Fruit fly (Drosophila melanogaster): Measurements from ENCODE around the gene Akh.

The Akh gene

dm6 chr3L:4169957-4170651 is 28.8 kb downstream of the Akh start, which contains the start of gene Ero1L (continued):
- TF ChIP-seq sc (optimal IDR thresholded peaks at IDR 0.05) (no peak), sc (GFP tag; optimal IDR thresholded peaks at IDR 0.05) (no peak), luna (GFP tag; optimal IDR thresholded peaks at IDR 0.05) (no peak), CG12155 (GFP tag; optimal IDR thresholded peaks at IDR 0.05) (no peak), CG3407 (GFP tag; optimal IDR thresholded peaks at IDR 0.05) (no peak), dmrt11E (tag; optimal IDR thresholded peaks at IDR 0.05) (no peak), ems (GFP tag; optimal IDR thresholded peaks at IDR 0.05) (no peak), Hmr (GFP tag; optimal IDR thresholded peaks at IDR 0.05) (peak; percentile 26), CG12071 (GFP tag; optimal IDR thresholded peaks at IDR 0.05) (peak; percentile 2), crol (GFP tag; IDR thresholded peaks at IDR 0.05) (no peak), CG4404 (GFP tag; IDR thresholded peaks at IDR 0.05) (no peak), NC2α (GFP tag; optimal IDR thresholded peaks at IDR 0.05) (no peak), slbo (GFP tag; IDR thresholded peaks at IDR 0.05) (no peak), Abd-B (GFP tag; optimal IDR thresholded peaks at IDR 0.05) (peak; percentile 51), BtbVII (GFP tag; optimal IDR thresholded peaks at IDR 0.05) (no peak), D19B (GFP tag; optimal IDR thresholded peaks at IDR 0.05) (no peak), Dll (GFP tag; IDR thresholded peaks at IDR 0.05; ENCODE audit: partially characterized antibody) (peak; percentile 41; the same call in 1 of the 4 replicates), grau (tag; optimal IDR thresholded peaks at IDR 0.05) (peak; percentile 12), GATAe (GFP tag; conservative IDR thresholded peaks at IDR 0.05) (no peak), Oaz (GFP tag; IDR thresholded peaks at IDR 0.05) (no peak), usp (GFP tag; optimal IDR thresholded peaks at IDR 0.05) (no peak), slou (GFP tag; optimal IDR thresholded peaks at IDR 0.05) (no peak), Doc3 (GFP tag; IDR thresholded peaks at IDR 0.05; ENCODE audit: partially characterized antibody) (no peak), CG7372 (GFP tag; IDR thresholded peaks at IDR 0.05) (no peak), Max (GFP tag; optimal IDR thresholded peaks at IDR 0.05) (peak; percentile 39), fu2 (GFP tag; optimal IDR thresholded peaks at IDR 0.05) (no peak), stwl (tag; optimal IDR thresholded peaks at IDR 0.05) (peak; percentile 65), Hr78 (GFP tag; optimal IDR thresholded peaks at IDR 0.05) (no peak), CG17385 (GFP tag; optimal IDR thresholded peaks at IDR 0.05) (no peak), dpn (GFP tag; optimal IDR thresholded peaks at IDR 0.05) (no peak), her (GFP tag; optimal IDR thresholded peaks at IDR 0.05) (peak; percentile 27), Deaf1 (tag; optimal IDR thresholded peaks at IDR 0.05) (no peak), Antp (GFP tag; optimal IDR thresholded peaks at IDR 0.05) (no peak), Dfd (GFP tag; optimal IDR thresholded peaks at IDR 0.05) (no peak), maf-S (GFP tag; optimal IDR thresholded peaks at IDR 0.05) (no peak), CG6175 (GFP tag; IDR thresholded peaks at IDR 0.05) (no peak), pros (GFP tag; optimal IDR thresholded peaks at IDR 0.05) (no peak), amos (GFP tag; IDR thresholded peaks at IDR 0.05; ENCODE audit: partially characterized antibody) (peak; percentile 37; the same call in 1 of the 2 replicates), CG3163 (GFP tag; optimal IDR thresholded peaks at IDR 0.05) (peak; percentile 24), psq (GFP tag; optimal IDR thresholded peaks at IDR 0.05) (no peak), CG2875 (GFP tag; optimal IDR thresholded peaks at IDR 0.05) (no peak), zen (tag; optimal IDR thresholded peaks at IDR 0.05) (peak; percentile 32), Ravus (GFP tag; IDR thresholded peaks at IDR 0.05) (no peak), croc (GFP tag; conservative IDR thresholded peaks at IDR 0.05) (no peak), pzg (GFP tag; optimal IDR thresholded peaks at IDR 0.05) (peak; percentile 63), CG17568 (GFP tag; optimal IDR thresholded peaks at IDR 0.05) (no peak), lov (optimal IDR thresholded peaks at IDR 0.05) (no peak), lov (GFP tag; IDR thresholded peaks at IDR 0.05) (0 out of 3 replicates have a peak, but pooled peaks have one; percentile 47), so (GFP tag; IDR thresholded peaks at IDR 0.05) (no peak), CG10366 (GFP tag; IDR thresholded peaks at IDR 0.05) (no peak), zfh2 (GFP tag; optimal IDR thresholded peaks at IDR 0.05) (no peak)

Measured in whole organism, embryonic.